Worm (Caenorhabditis elegans) whole organism, L2 larva: ENCODE results near the gene arp-6.

Experiments used
- ama-1 ChIP-seq: fragments of 150-350 bp; optimal IDR thresholded peaks from 2 replicates; lab custom pipeline; 2018; ENCODE audit warnings: inconsistent platforms
- blmp-1 ChIP-seq: sonication (generic microtip); optimal IDR thresholded peaks from 2 replicates; lab custom pipeline; 2017; ENCODE audit warnings: missing genetic modification characterization, mild to moderate bottlenecking, missing compliant biosample characterization, antibody characterized with exemption, moderate library complexity; ENCODE audit not compliant: insufficient read depth
- ceh-16 ChIP-seq: fragments of 150-350 bp; optimal IDR thresholded peaks from 2 replicates; lab custom pipeline; 2014; ENCODE audit warnings: missing biosample characterization, missing genetic modification characterization
- ceh-82 ChIP-seq: fragments of 150-350 bp; optimal IDR thresholded peaks from 2 replicates; lab custom pipeline; 2014; ENCODE audit warnings: missing biosample characterization, missing genetic modification characterization
- dmd-4 ChIP-seq: sonication (generic microtip); optimal IDR thresholded peaks from 2 replicates; lab custom pipeline; 2017; ENCODE audit warnings: missing biosample characterization, missing genetic modification characterization
- elt-1 ChIP-seq: fragments of 150-350 bp; optimal IDR thresholded peaks from 2 replicates; lab custom pipeline; 2014; ENCODE audit warnings: missing biosample characterization, missing genetic modification characterization
- nhr-12 ChIP-seq: fragments of 150-350 bp; optimal IDR thresholded peaks from 2 replicates; lab custom pipeline; 2014; ENCODE audit warnings: missing biosample characterization, missing genetic modification characterization
- skn-1 ChIP-seq: sonication (generic microtip); optimal IDR thresholded peaks from 2 replicates; lab custom pipeline; 2017; ENCODE audit warnings: missing biosample characterization, missing genetic modification characterization

DNA sequence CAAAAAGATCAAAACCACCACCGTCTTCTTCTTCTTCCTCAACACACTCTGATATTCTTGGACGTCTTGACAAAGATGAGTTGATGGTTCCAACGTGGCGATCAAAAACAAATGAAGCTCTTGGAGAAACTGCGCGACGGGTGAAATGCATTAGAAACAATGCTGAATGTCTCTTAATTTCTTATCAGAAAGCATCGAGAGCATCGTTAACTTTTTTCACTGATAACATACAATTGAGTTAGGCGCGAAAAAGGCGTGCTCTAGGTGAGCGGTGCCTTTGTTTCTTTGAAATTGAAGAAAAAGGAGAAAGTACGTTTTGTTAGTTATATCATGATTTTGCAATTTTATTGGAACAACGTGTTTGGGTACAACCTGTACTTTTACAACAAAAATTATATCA, 36.1 kb upstream of the arp-6 start, which contains the start of gene gpcp-2:
- no peak for TF ChIP-seq blmp-1 (tag; lab: Kevin White, UChicago)
- TF ChIP-seq dmd-4 (tag; lab: Kevin White, UChicago): no peak
- TF ChIP-seq skn-1 (tag; lab: Kevin White, UChicago): no peak
- no peak for TF ChIP-seq ama-1 (lab: Kevin White, UChicago)
- no peak for TF ChIP-seq nhr-12 (tag; lab: Kevin White, UChicago)
- TF ChIP-seq ceh-82 (tag; lab: Kevin White, UChicago): no peak
- TF ChIP-seq ceh-16 (tag; lab: Kevin White, UChicago): no peak
- no peak for TF ChIP-seq elt-1 (tag; lab: Kevin White, UChicago)
